Fruit fly (Drosophila melanogaster) S2 (cell line): ENCODE results near the gene CG42525.
A peak's percentile ranks its signal among the peaks of the same experiment; 100 is the strongest.

Experiments used
- CG8478 ChIP-seq: fragments of >200 bp; optimal IDR thresholded peaks from 2 replicates; lab custom pipeline; 2018
- CTCF ChIP-seq, 2 experiments: fragments of >200 bp; optimal IDR thresholded peaks; 2 replicates each; lab custom pipeline; 2018

The CG42525 gene

dm6 chr3L:3198447-3199402 is 9.2 kb upstream of the CG42525 start, which contains the start of the genes CG32276 and gry:
TSS of gene CG32276 (minus strand) at chr3L:3199047.
TSS of gene gry (plus strand) at chr3L:3199090.
- TF ChIP-seq CTCF (optimal IDR thresholded peaks at IDR 0.05; lab: Kevin White, UChicago) (no peak), CG8478 (no peak)

- TF ChIP-seq CG8478 (no peak), CTCF (optimal IDR thresholded peaks at IDR 0.05; lab: Kevin White, UChicago) (peak in 1 of 2 experiments; percentile 39)
Measured at dm6 chr3L:3197464-3197863, 7.9 kb upstream of the CG42525 start, which contains the start of gene CG14966. TSS of gene CG14966 (minus strand) at chr3L:3197631.

DNA sequence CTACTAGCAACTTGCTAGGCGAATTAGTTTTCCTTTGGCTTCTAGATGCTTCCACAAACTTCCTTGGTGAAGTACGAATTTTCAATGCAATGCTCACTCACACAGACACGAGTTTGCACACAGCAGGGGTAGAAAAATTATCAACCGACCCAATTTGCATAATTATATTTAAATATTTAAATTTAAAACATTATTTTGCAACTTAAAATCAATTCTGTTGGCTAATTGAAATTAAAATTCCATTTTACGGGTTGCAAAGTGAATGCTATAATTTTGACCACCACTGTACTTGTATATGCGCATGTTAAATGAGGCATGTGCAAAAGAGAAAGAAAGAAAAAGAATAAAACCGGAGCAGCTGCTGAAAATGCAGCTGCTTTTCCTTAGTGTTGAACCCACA is 4.5 kb upstream of the CG42525 start:
- TF ChIP-seq CTCF (optimal IDR thresholded peaks at IDR 0.05; lab: Kevin White, UChicago) (no peak), CG8478 (no peak)

- TF ChIP-seq CTCF (optimal IDR thresholded peaks at IDR 0.05; lab: Kevin White, UChicago) (no peak), CG8478 (no peak)
Measured at dm6 chr3L:3192912-3193311, 3.4 kb upstream of the CG42525 start, which contains the start of gene Hsp83. TSS of gene Hsp83 (plus strand) at chr3L:3192969.

dm6 chr3L:3192333-3192894 is 2.9 kb upstream of the CG42525 start, which contains the start of gene CG14965:
TSS of gene CG14965 (minus strand) at chr3L:3192491.
- TF ChIP-seq CG8478 = no peak
- TF ChIP-seq CTCF (optimal IDR thresholded peaks at IDR 0.05; lab: Kevin White, UChicago) = no peak

DNA sequence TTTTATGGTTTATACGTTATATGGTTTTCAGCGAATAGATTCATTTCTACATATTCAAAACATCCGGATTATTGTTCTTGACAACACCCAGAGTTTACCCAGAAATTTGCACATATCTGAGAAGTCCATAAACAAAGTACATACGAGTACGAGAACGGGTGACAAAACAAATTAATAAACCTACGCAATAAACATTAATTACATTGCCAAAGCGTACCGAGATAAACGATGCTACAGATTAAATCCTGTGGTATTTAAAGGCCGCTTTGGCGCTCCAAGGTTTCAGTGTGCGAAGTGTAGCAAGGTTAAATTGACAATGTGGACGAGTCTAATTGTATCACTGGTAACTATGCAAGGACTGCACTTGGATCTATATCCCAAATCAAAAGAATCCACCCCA is 2.3 kb downstream of the CG42525 start, which contains the start of gene CG14957:
TSS of gene CG14957 (plus strand) at position 301 of the 400 bp plus-strand sequence.
- no peak for TF ChIP-seq CG8478
- TF ChIP-seq CTCF (optimal IDR thresholded peaks at IDR 0.05; lab: Kevin White, UChicago) = no peak

dm6 chr3L:3186364-3186763 is 3.2 kb downstream of the CG42525 start, which contains the start of gene CG32284:
TSS of gene CG32284 (plus strand) at chr3L:3186664.
- TF ChIP-seq CG8478 = no peak
- no peak for TF ChIP-seq CTCF (optimal IDR thresholded peaks at IDR 0.05; lab: Kevin White, UChicago)

DNA sequence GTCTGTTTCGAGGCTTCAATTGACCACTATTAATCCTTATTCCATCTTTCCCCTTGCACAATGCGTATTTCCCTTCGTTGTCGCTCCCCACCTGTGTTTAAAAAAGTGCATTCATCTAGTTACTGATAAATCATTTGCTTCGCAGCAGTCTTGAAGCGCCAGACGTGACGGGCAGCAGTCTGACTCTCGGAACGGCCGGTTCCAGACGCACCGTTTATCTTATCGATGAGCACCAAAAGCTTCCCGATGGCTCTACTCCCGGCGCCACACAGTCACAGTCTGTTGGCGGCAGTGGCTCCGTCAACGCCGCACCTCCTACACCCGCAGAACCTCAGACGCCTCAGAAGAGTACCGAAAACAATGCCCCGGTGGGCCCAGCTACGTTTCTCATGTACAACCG is 5.4 kb downstream of the CG42525 start, which contains the start of gene CG42494:
TSS of gene CG42494 (plus strand) at position 301 of the 400 bp plus-strand sequence.
- TF ChIP-seq CTCF (optimal IDR thresholded peaks at IDR 0.05; lab: Kevin White, UChicago) (no peak), CG8478 (no peak)

DNA sequence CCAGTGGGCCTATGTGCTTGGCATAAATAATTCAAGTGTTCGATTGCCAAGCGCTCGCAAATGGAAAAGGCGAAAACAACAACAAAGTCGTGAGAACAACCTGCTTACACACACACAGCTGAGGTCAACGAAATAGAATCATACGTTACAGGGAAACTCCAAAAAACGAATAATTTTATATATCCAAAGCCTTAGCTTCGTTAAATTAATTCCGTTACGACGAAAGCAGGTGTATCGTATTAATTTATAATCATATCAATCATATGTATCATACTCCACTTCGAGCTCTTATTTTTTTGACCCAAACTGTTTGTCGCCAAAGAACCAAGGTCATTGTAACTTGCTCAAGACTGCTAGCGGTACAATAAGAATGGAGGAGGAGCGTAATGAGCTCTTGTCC is 10.1 kb downstream of the CG42525 start:
- TF ChIP-seq CG8478 (no peak), CTCF (optimal IDR thresholded peaks at IDR 0.05; lab: Kevin White, UChicago) (no peak)

DNA sequence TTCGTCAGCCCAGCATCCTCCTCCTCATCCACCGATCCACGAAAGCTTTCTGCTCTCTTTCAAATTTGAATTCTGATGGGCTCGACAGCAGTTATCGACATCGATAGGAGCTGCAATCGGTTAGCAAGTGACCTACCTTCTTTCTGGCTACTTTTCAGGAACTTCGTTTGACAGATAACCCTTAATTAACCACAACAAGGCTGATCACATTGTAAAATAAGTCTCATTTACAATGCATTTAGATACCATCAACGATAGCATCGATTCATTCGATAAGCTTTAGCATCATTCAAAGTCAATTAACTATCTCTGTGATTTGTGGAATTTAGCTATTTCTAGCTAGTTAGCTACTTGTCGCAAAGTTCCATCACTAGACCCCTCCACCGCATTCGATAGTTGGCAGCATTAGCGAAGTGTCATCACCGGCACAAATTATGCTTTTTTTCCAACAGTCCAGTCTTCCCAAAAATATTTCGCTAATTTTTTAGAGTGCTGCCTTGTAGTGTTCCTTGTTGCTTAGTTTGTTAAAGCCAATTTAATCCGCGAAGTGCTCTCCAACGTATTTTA is 10.9 kb downstream of the CG42525 start, which contains the start of the genes MnM and Girdin:
TSS of gene MnM (minus strand) at position 51 of the 567 bp plus-strand sequence.
TSS of gene Girdin (plus strand) at position 401 of the 567 bp plus-strand sequence.
- TF ChIP-seq CTCF (optimal IDR thresholded peaks at IDR 0.05; lab: Kevin White, UChicago) (peak in 1 of 2 experiments; percentile 46), CG8478 (no peak)

dm6 chr3L:3177872-3178271 is 11.7 kb downstream of the CG42525 start:
- no peak for TF ChIP-seq CTCF (optimal IDR thresholded peaks at IDR 0.05; lab: Kevin White, UChicago)
- TF ChIP-seq CG8478 = no peak

dm6 chr3L:3172445-3172844 is 17.1 kb downstream of the CG42525 start, which contains the start of gene CG14963:
TSS of gene CG14963 (minus strand) at chr3L:3172545.
- no peak for TF ChIP-seq CTCF (optimal IDR thresholded peaks at IDR 0.05; lab: Kevin White, UChicago)
- TF ChIP-seq CG8478 = no peak

DNA sequence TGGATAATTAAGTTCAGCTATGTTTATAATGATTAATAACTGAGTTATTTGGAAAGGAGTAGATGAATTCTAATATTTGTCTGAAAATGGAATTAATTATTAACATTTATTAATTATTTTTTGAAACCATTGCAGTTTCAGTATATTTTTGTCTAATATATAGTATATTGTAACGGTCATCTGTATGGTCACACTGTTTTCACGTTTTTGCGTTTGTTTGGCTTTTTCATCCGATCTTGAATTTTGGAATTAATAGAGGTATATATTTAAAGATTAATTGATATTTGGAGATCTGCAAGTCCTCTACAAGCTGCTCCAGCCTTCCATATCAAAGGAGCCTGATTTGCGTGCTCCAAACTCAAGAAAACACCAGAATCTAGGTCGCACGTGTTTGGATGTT is 20.4 kb downstream of the CG42525 start, which contains the start of the genes CG32278 and CG32281:
TSS of gene CG32278 (plus strand) at position 180 of the 400 bp plus-strand sequence.
TSS of gene CG32281 (plus strand) at position 269 of the 400 bp plus-strand sequence.
- TF ChIP-seq CTCF (optimal IDR thresholded peaks at IDR 0.05; lab: Kevin White, UChicago) = no peak
- TF ChIP-seq CG8478 = no peak

DNA sequence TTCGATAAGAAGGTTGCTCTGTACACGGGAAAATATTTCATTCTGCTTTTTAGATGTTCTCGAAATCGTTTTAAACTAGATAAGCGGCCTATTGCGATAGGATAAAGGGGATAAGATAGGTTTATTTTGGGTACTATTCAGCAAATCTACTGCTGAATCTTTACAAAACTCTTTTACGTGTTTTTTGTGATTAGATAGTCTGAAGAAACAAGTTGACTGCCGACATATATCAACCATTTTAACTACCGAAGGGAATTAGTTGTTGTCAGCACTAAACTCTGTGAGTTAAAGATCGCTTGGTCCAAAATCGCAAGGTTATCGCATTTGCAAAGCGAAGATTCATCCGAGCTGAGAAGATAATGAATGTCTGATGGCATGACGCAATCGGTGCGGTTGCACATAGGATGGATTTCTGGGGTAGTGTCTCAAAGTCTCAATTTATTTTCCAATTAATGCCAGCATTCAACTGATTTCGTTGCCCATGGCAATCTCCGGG is 23.3 kb downstream of the CG42525 start, which contains the start of gene Asciz:
TSS of gene Asciz (minus strand) at position 51 of the 496 bp plus-strand sequence.
- TF ChIP-seq CG8478 = no peak
- TF ChIP-seq CTCF (optimal IDR thresholded peaks at IDR 0.05; lab: Kevin White, UChicago) = no peak
